Fruit fly (Drosophila melanogaster): ENCODE results near the gene trn.

Gene trn

dm6 chr3L:13120146-13120545 lies 6.1 kb downstream of the trn start (continued):
- peak in 1 of 3 experiments; percentile 38 for TF ChIP-seq Stat92E (GFP tag; optimal IDR thresholded peaks at IDR 0.05)
- TF ChIP-seq CG4820 (GFP tag; optimal IDR thresholded peaks at IDR 0.05): no peak
- TF ChIP-seq CG17361 (GFP tag; IDR thresholded peaks at IDR 0.05): no peak
- no peak for TF ChIP-seq Asciz (GFP tag; optimal IDR thresholded peaks at IDR 0.05)
- no peak for TF ChIP-seq prd (optimal IDR thresholded peaks at IDR 0.05)
- TF ChIP-seq prd (GFP tag; IDR thresholded peaks at IDR 0.05): peak; percentile 44; the same call in 1 of the 3 replicates
- TF ChIP-seq zen (tag; optimal IDR thresholded peaks at IDR 0.05): peak; percentile 97
- TF ChIP-seq zfh2 (GFP tag; optimal IDR thresholded peaks at IDR 0.05): no peak
- TF ChIP-seq knrl (GFP tag; IDR thresholded peaks at IDR 0.05; ENCODE audit: partially characterized antibody): no peak
- TF ChIP-seq nerfin-1 (tag; optimal IDR thresholded peaks at IDR 0.05): no peak
- TF ChIP-seq gfzf (GFP tag; optimal IDR thresholded peaks at IDR 0.05): no peak
- TF ChIP-seq Sox102F (GFP tag; optimal IDR thresholded peaks at IDR 0.05): no peak
- no peak for TF ChIP-seq insv (GFP tag; optimal IDR thresholded peaks at IDR 0.05)
- TF ChIP-seq CG13287 (GFP tag; IDR thresholded peaks at IDR 0.05; ENCODE audit: partially characterized antibody): no peak
- TF ChIP-seq gsb-n (tag; optimal IDR thresholded peaks at IDR 0.05): peak; percentile 65
- no peak for TF ChIP-seq Nf-YA (GFP tag; IDR thresholded peaks at IDR 0.05)
- TF ChIP-seq eve (GFP tag; optimal IDR thresholded peaks at IDR 0.05): peak in 1 of 2 experiments; percentile 28
- no peak for TF ChIP-seq lilli (GFP tag; optimal IDR thresholded peaks at IDR 0.05)
- TF ChIP-seq kni (GFP tag; optimal IDR thresholded peaks at IDR 0.05): peak; percentile 61
- no peak for TF ChIP-seq Atf3 (GFP tag; optimal IDR thresholded peaks at IDR 0.05)
- TF ChIP-seq dm (GFP tag; optimal IDR thresholded peaks at IDR 0.05): no peak
- TF ChIP-seq shn (GFP tag; optimal IDR thresholded peaks at IDR 0.05): no peak
- TF ChIP-seq CG32772 (GFP tag; IDR thresholded peaks at IDR 0.05): no peak
- no peak for TF ChIP-seq HLH54F (GFP tag; optimal IDR thresholded peaks at IDR 0.05)
- no peak for TF ChIP-seq TFAM (GFP tag; optimal IDR thresholded peaks at IDR 0.05)
- no peak for TF ChIP-seq CG8944 (GFP tag; optimal IDR thresholded peaks at IDR 0.05)
- no peak for TF ChIP-seq CG13894 (tag; optimal IDR thresholded peaks at IDR 0.05)
- no peak for TF ChIP-seq fd64A (GFP tag; optimal IDR thresholded peaks at IDR 0.05)
- TF ChIP-seq CG7839 (tag; optimal IDR thresholded peaks at IDR 0.05): no peak
- TF ChIP-seq Mad (GFP tag; optimal IDR thresholded peaks at IDR 0.05): no peak
- no peak for TF ChIP-seq CG15011 (GFP tag; optimal IDR thresholded peaks at IDR 0.05)
- no peak for TF ChIP-seq Mrtf (GFP tag; IDR thresholded peaks at IDR 0.05)
- no peak for TF ChIP-seq CG9797 (GFP tag; optimal IDR thresholded peaks at IDR 0.05)
- TF ChIP-seq CG12769 (tag; optimal IDR thresholded peaks at IDR 0.05): no peak
- TF ChIP-seq ewg (GFP tag; optimal IDR thresholded peaks at IDR 0.05): no peak
- TF ChIP-seq CG7745 (tag; optimal IDR thresholded peaks at IDR 0.05): peak; percentile 13
- TF ChIP-seq gsb (GFP tag; IDR thresholded peaks at IDR 0.05): no peak
- no peak for TF ChIP-seq ranshi (GFP tag; IDR thresholded peaks at IDR 0.05)
- TF ChIP-seq CG12219 (GFP tag; optimal IDR thresholded peaks at IDR 0.05): no peak
- TF ChIP-seq pan (optimal IDR thresholded peaks at IDR 0.05): no peak
- no peak for TF ChIP-seq pan (GFP tag; optimal IDR thresholded peaks at IDR 0.05 in 1 of 2, IDR thresholded peaks at IDR 0.05 in 1 of 2)
- TF ChIP-seq Abd-B (GFP tag; optimal IDR thresholded peaks at IDR 0.05): no peak
- no peak for TF ChIP-seq CG1602 (GFP tag; optimal IDR thresholded peaks at IDR 0.05)
- no peak for TF ChIP-seq B-H1 (GFP tag; IDR thresholded peaks at IDR 0.05)
- no peak for TF ChIP-seq MBD-R2 (GFP tag; IDR thresholded peaks at IDR 0.05)
- TF ChIP-seq sens (GFP tag): peak; percentile 56
- TF ChIP-seq exex (tag; optimal IDR thresholded peaks at IDR 0.05): no peak
- no peak for TF ChIP-seq CG12659 (GFP tag; optimal IDR thresholded peaks at IDR 0.05)
- peak; percentile 56 for TF ChIP-seq cad (GFP tag; optimal IDR thresholded peaks at IDR 0.05)
- no peak for TF ChIP-seq Antp (GFP tag; optimal IDR thresholded peaks at IDR 0.05)
- TF ChIP-seq ap (GFP tag; IDR thresholded peaks at IDR 0.05): no peak
- no peak for TF ChIP-seq YL-1 (GFP tag; optimal IDR thresholded peaks at IDR 0.05)
